Worm (Caenorhabditis elegans) whole organism, early embryonic: ENCODE data around the gene prmn-1.

Experiments used
- B0310.2 ChIP-seq: sonication (generic microtip); optimal IDR thresholded peaks from 2 replicates; lab custom pipeline; 2016; ENCODE audit warnings: mild to moderate bottlenecking, missing genetic modification characterization, missing compliant biosample characterization
- F13C5.2 ChIP-seq: sonication (generic microtip); optimal IDR thresholded peaks from 2 replicates; lab custom pipeline; 2017; ENCODE audit warnings: mild to moderate bottlenecking, missing genetic modification characterization, inconsistent platforms, missing compliant biosample characterization
- aly-1 ChIP-seq: sonication (generic microtip); optimal IDR thresholded peaks from 2 replicates; lab custom pipeline; 2016; ENCODE audit warnings: missing genetic modification characterization, missing compliant biosample characterization
- ama-1 ChIP-seq: fragments of 150-350 bp; optimal IDR thresholded peaks from 2 replicates; lab custom pipeline; 2014
- ceh-13 ChIP-seq: fragments of 200-800 bp; sonication (Bioruptor generic); optimal IDR thresholded peaks from 2 replicates; lab custom pipeline; 2018; ENCODE audit warnings: mild to moderate bottlenecking, missing genetic modification characterization, missing compliant biosample characterization
- ceh-36 ChIP-seq: sonication (generic microtip); optimal IDR thresholded peaks from 2 replicates; lab custom pipeline; 2016; ENCODE audit warnings: missing genetic modification characterization, inconsistent platforms, missing compliant biosample characterization
- ets-7 ChIP-seq: sonication (generic microtip); optimal IDR thresholded peaks from 2 replicates; lab custom pipeline; 2016; ENCODE audit warnings: missing genotype, missing genetic modification characterization, missing compliant biosample characterization
- flt-1 ChIP-seq: fragments of 200-800 bp; sonication (Bioruptor generic); IDR thresholded peaks from 2 replicates; pipeline ENCODE4 v1.3.6; 2022; ENCODE audit warnings: missing genetic modification characterization, missing compliant biosample characterization
- hmbx-1 ChIP-seq: sonication (generic microtip); optimal IDR thresholded peaks from 2 replicates; lab custom pipeline; 2016; ENCODE audit warnings: mild to moderate bottlenecking, missing genetic modification characterization, missing compliant biosample characterization
- hmg-4 ChIP-seq: fragments of 200-800 bp; sonication (Bioruptor generic); optimal IDR thresholded peaks from 2 replicates; lab custom pipeline; 2018; ENCODE audit warnings: mild to moderate bottlenecking, missing genetic modification characterization, missing compliant biosample characterization
- hnd-1 ChIP-seq: sonication (generic microtip); optimal IDR thresholded peaks from 2 replicates; lab custom pipeline; 2016; ENCODE audit warnings: missing genetic modification characterization, missing compliant biosample characterization
- pes-1 ChIP-seq: fragments of 200-800 bp; sonication (Bioruptor generic); IDR thresholded peaks from 2 replicates; pipeline ENCODE4 v1.3.6; 2022; ENCODE audit warnings: missing genetic modification reagents, missing genetic modification characterization, missing compliant biosample characterization
- scrt-1 ChIP-seq: fragments of 200-800 bp; sonication (Bioruptor generic); IDR thresholded peaks from 2 replicates; pipeline ENCODE4 v1.3.6; 2022; ENCODE audit warnings: missing genetic modification characterization, missing compliant biosample characterization
- sea-1 ChIP-seq: fragments of 200-800 bp; sonication (Bioruptor generic); conservative IDR thresholded peaks from 2 replicates; pipeline ENCODE4 v1.3.6; 2022; ENCODE audit warnings: missing genetic modification characterization, missing compliant biosample characterization
- tbx-11 ChIP-seq: fragments of 200-800 bp; sonication (Bioruptor generic); IDR thresholded peaks from 2 replicates; pipeline ENCODE4 v1.3.6; 2022; ENCODE audit warnings: missing genetic modification characterization, missing compliant biosample characterization
- tbx-37 ChIP-seq: fragments of 200-800 bp; sonication (Bioruptor generic); conservative IDR thresholded peaks from 2 replicates; pipeline ENCODE4 v1.3.6; 2022; ENCODE audit warnings: missing genetic modification reagents, missing genetic modification characterization, missing compliant biosample characterization
- tra-4 ChIP-seq: sonication (generic microtip); optimal IDR thresholded peaks from 2 replicates; lab custom pipeline; 2017; ENCODE audit warnings: missing genetic modification characterization, missing compliant biosample characterization

Gene prmn-1

DNA sequence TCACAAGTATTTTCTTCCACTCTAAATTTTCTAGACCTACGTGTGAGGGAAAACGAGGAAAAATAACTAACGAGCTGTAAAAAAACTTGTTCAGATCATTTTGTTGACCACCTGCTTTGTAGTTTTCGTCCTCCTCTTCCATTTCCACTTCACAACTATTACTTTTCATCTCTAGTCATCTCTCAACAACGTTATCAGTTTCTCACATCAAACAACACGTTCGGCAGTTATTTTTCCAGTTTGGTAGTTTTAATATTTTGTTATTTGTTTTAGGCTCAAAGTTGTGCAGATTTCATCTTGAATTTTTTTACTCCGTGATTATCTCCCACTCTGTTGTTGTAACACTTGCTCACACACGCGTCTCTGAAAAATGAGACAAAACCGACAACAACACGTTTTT is 17.8 kb upstream of the prmn-1 start:
- TF ChIP-seq aly-1 (tag; lab: Kevin White, UChicago) (no peak), tbx-37 (no peak), hmbx-1 (tag; lab: Kevin White, UChicago) (no peak), hnd-1 (tag; lab: Kevin White, UChicago) (no peak), ceh-36 (no peak), ama-1 (no peak), ceh-13 (GFP tag; lab: Kevin White, UChicago) (no peak), sea-1 (GFP tag; lab: Robert Waterston, UW) (no peak), hmg-4 (GFP tag; lab: Kevin White, UChicago) (no peak), ets-7 (tag; lab: Kevin White, UChicago) (no peak), flt-1 (GFP tag; lab: Robert Waterston, UW) (no peak)

- no peak for TF ChIP-seq ceh-13 (GFP tag; lab: Kevin White, UChicago)
- no peak for TF ChIP-seq sea-1 (GFP tag; lab: Robert Waterston, UW)
- no peak for TF ChIP-seq ets-7 (tag; lab: Kevin White, UChicago)
- no peak for TF ChIP-seq aly-1 (tag; lab: Kevin White, UChicago)
Observed at ce11 chrX:11367640-11368039, 17.2 kb upstream of the prmn-1 start.

ce11 chrX:11368417-11368816 is 16.5 kb upstream of the prmn-1 start, which contains the start of gene ttyh-1:
Gene ttyh-1, plus strand, starts transcription at chrX:11368717.
- TF ChIP-seq hmg-4 (GFP tag; lab: Kevin White, UChicago) (no peak), sea-1 (GFP tag; lab: Robert Waterston, UW) (no peak), ceh-13 (GFP tag; lab: Kevin White, UChicago) (no peak), B0310.2 (tag; lab: Kevin White, UChicago) (no peak), tbx-11 (GFP tag; lab: Robert Waterston, UW) (no peak), tbx-37 (no peak), hnd-1 (tag; lab: Kevin White, UChicago) (no peak), hmbx-1 (tag; lab: Kevin White, UChicago) (no peak), scrt-1 (GFP tag; lab: Robert Waterston, UW) (no peak), tra-4 (tag; lab: Kevin White, UChicago) (no peak), F13C5.2 (tag; lab: Kevin White, UChicago) (no peak), ama-1 (no peak), ets-7 (tag; lab: Kevin White, UChicago) (no peak), pes-1 (GFP tag; lab: Robert Waterston, UW) (no peak), ceh-36 (no peak), aly-1 (tag; lab: Kevin White, UChicago) (no peak), flt-1 (GFP tag; lab: Robert Waterston, UW) (no peak)

- TF ChIP-seq hmbx-1 (tag; lab: Kevin White, UChicago): no peak
- peak; percentile 29 for TF ChIP-seq hmg-4 (GFP tag; lab: Kevin White, UChicago)
Observed at ce11 chrX:11368845-11369244, 16.0 kb upstream of the prmn-1 start.

DNA sequence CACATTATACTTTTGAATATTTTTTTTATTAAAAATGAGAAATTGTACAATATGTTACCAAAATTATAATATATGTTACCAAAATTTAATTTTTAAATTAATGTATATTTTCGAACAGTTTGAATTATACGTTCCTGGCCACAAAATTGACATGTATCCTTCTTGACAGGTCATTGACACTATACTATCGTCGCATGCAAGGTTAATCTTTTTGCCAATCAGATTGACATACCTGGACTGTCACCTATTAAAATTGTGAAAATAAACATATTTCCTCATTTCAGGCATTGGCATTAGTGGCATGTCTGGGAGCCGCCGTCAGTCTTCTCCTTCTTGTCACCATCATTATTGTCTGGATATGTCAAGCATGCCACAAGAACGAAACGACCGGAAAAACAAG is 14.8 kb upstream of the prmn-1 start:
- TF ChIP-seq hmg-4 (GFP tag; lab: Kevin White, UChicago): no peak
- TF ChIP-seq B0310.2 (tag; lab: Kevin White, UChicago): no peak

DNA sequence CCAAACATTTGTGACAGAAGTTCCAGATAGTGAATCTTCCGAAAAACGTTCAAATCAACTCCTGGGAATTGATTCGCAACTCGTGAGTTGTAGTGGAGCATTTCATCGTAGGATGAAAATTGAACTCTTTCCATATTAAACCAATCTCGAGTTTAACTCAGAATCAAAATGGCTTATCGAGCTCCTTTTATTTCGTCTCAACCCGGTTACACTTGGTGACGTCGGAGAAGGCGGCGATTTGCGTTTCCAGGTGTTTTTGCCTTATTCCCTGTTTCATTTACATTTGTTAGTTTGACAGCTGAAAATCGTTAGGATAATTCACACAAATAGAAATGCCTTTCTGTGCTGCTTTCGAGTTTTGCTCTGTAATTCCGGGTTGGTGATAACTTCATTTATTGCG is 9.4 kb upstream of the prmn-1 start, which contains the start of gene F42E11.3:
Gene F42E11.3 (minus strand): TSS at position 101 of the 400 bp plus-strand sequence.
- no peak for TF ChIP-seq flt-1 (GFP tag; lab: Robert Waterston, UW)
- TF ChIP-seq B0310.2 (tag; lab: Kevin White, UChicago): no peak
- no peak for TF ChIP-seq ama-1
- no peak for TF ChIP-seq ceh-36
- TF ChIP-seq ets-7 (tag; lab: Kevin White, UChicago): no peak
- no peak for TF ChIP-seq tbx-11 (GFP tag; lab: Robert Waterston, UW)
- TF ChIP-seq F13C5.2 (tag; lab: Kevin White, UChicago): no peak

DNA sequence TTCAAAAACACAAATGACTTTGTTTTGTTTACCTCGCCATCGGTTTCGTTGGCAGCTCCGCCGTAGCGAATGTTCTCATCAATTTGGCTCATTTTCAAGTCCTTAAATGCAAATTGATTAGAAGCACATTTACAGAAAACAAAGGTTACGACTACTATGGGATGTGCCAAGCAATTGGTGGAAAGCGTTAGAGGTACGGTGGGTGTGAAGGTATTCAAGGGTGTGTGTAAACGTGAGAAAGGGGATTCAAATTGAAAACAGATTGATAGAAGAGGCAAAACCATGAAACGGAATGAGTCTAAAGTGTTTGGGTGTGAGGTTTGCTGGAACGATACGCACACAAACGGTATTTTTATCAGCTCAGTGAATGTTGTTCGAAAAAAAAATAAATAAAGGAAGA is 7.5 kb upstream of the prmn-1 start, which contains the start of gene tni-1:
Gene tni-1 (minus strand): TSS at position 101 of the 400 bp plus-strand sequence.
- no peak for TF ChIP-seq pes-1 (GFP tag; lab: Robert Waterston, UW)
- TF ChIP-seq hmg-4 (GFP tag; lab: Kevin White, UChicago): no peak
- TF ChIP-seq flt-1 (GFP tag; lab: Robert Waterston, UW): no peak
- TF ChIP-seq hnd-1 (tag; lab: Kevin White, UChicago): no peak
- TF ChIP-seq tbx-11 (GFP tag; lab: Robert Waterston, UW): no peak
- no peak for TF ChIP-seq tra-4 (tag; lab: Kevin White, UChicago)
- no peak for TF ChIP-seq sea-1 (GFP tag; lab: Robert Waterston, UW)
- no peak for TF ChIP-seq ets-7 (tag; lab: Kevin White, UChicago)
- TF ChIP-seq tbx-37: no peak
- no peak for TF ChIP-seq aly-1 (tag; lab: Kevin White, UChicago)
- no peak for TF ChIP-seq F13C5.2 (tag; lab: Kevin White, UChicago)

DNA sequence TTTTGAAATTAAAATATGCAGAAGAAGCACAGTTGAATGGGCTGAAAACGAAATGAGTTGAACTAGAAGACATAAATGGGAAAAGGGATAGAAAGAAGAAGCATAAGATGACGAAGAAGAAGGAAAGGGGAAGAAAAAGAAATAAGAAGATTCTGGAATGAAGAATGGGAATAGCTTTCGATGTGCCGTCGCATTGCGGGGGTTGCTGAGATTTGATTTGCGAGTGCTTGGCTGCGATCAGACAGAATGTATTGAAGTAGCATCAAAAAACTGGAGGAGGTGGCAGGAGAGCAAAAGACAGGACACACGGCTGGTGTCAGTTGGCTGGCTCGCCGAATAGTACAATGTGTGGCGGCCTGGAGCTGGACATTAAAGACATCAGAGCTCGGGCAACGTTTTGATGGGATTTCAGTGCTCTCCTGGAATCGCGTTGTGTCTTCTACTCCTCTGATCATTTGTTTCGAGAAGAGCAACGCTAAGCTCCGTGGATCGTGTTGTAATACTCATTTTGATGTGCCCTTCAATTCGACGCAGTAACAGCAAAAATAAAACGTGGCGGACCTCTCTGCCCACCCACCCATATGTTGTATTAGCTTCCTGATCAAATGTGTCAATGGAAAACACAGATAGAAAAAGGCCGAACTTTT is 5.6 kb upstream of the prmn-1 start:
- peak; percentile 43 for TF ChIP-seq hmg-4 (GFP tag; lab: Kevin White, UChicago)
- TF ChIP-seq tbx-37: no peak
